Fruit fly (Drosophila melanogaster) whole organism, embryonic: Measurements from ENCODE around the gene scpr-A.
A peak's percentile ranks its signal among the peaks of the same experiment; 100 is the strongest.

Experiments used
- CG10267 ChIP-seq: fragments of 200-800 bp; sonication (Bioruptor generic); optimal IDR thresholded peaks from 2 replicates; lab custom pipeline; 2018; ENCODE audit warnings: missing biosample characterization, mild to moderate bottlenecking, missing genetic modification characterization, moderate library complexity
- CG12104 ChIP-seq: fragments of 200-800 bp; sonication (Bioruptor generic); optimal IDR thresholded peaks from 3 replicates; lab custom pipeline; 2016; ENCODE audit warnings: missing biosample characterization, missing genetic modification characterization
- CG12744 ChIP-seq: fragments of 200-800 bp; sonication (Bioruptor generic); optimal IDR thresholded peaks from 2 replicates; lab custom pipeline; 2016; ENCODE audit warnings: missing biosample characterization, missing genetic modification characterization
- CG12769 ChIP-seq: fragments of 200-800 bp; sonication (Bioruptor generic); optimal IDR thresholded peaks from 2 replicates; lab custom pipeline; 2019; ENCODE audit warnings: missing biosample characterization, mild to moderate bottlenecking, missing genetic modification characterization, moderate library complexity
- CG13775 ChIP-seq: fragments of 200-800 bp; sonication (Bioruptor generic); optimal IDR thresholded peaks from 3 replicates; lab custom pipeline; 2017; ENCODE audit warnings: missing biosample characterization, mild to moderate bottlenecking, missing genetic modification characterization
- CG15011 ChIP-seq: fragments of 200-800 bp; sonication (Bioruptor generic); optimal IDR thresholded peaks from 3 replicates; lab custom pipeline; 2018; ENCODE audit warnings: missing biosample characterization, mild to moderate bottlenecking, missing genetic modification characterization
- CG15073 ChIP-seq: fragments of 200-800 bp; sonication (Bioruptor generic); optimal IDR thresholded peaks from 2 replicates; lab custom pipeline; 2016; ENCODE audit warnings: missing biosample characterization, missing genetic modification characterization
- CG2678 ChIP-seq: fragments of 200-800 bp; sonication (Bioruptor generic); optimal IDR thresholded peaks from 3 replicates; lab custom pipeline; 2019; ENCODE audit warnings: missing biosample characterization, mild to moderate bottlenecking, missing genetic modification characterization, moderate library complexity
- CG30020 ChIP-seq: fragments of 200-800 bp; optimal IDR thresholded peaks from 2 replicates; lab custom pipeline; 2019; ENCODE audit warnings: missing biosample characterization, mild to moderate bottlenecking, missing genetic modification characterization, moderate library complexity
- CG42726 ChIP-seq: fragments of 200-800 bp; sonication (Bioruptor generic); IDR thresholded peaks from 2 replicates; pipeline ENCODE4 v1.3.6; 2022; ENCODE audit warnings: missing biosample characterization, missing genetic modification characterization; ENCODE audit not compliant: partially characterized antibody
- CG4820 ChIP-seq: fragments of 200-800 bp; sonication (Bioruptor generic); optimal IDR thresholded peaks from 3 replicates; lab custom pipeline; 2016; ENCODE audit warnings: missing biosample characterization, missing genetic modification characterization
- CG4854 ChIP-seq: fragments of 200-800 bp; sonication (Bioruptor generic); optimal IDR thresholded peaks from 2 replicates; lab custom pipeline; 2016; ENCODE audit warnings: missing biosample characterization, missing genetic modification characterization, inconsistent platforms
- CG5180 ChIP-seq: fragments of 200-800 bp; sonication (Bioruptor generic); optimal IDR thresholded peaks from 3 replicates; lab custom pipeline; 2017; ENCODE audit warnings: missing biosample characterization, missing genetic modification characterization, mild to moderate bottlenecking, moderate library complexity, missing genetic modification reagents
- CG6654 ChIP-seq: fragments of 200-800 bp; sonication (Bioruptor generic); optimal IDR thresholded peaks from 2 replicates; lab custom pipeline; 2017; ENCODE audit warnings: missing biosample characterization, mild to moderate bottlenecking, missing genetic modification characterization
- CG6813 ChIP-seq: fragments of 200-800 bp; sonication (Bioruptor generic); optimal IDR thresholded peaks from 2 replicates; lab custom pipeline; 2017; ENCODE audit warnings: missing biosample characterization, missing genetic modification characterization, mild to moderate bottlenecking, moderate library complexity, missing genetic modification reagents
- CG7786 ChIP-seq: fragments of 200-800 bp; sonication (Bioruptor generic); optimal IDR thresholded peaks from 2 replicates; lab custom pipeline; 2016; ENCODE audit warnings: missing biosample characterization, missing genetic modification characterization
- CG7928 ChIP-seq: fragments of 200-800 bp; sonication (Bioruptor generic); optimal IDR thresholded peaks from 2 replicates; lab custom pipeline; 2017; ENCODE audit warnings: missing biosample characterization, mild to moderate bottlenecking, missing genetic modification characterization
- CG8281 ChIP-seq: fragments of 200-800 bp; sonication (Bioruptor generic); optimal IDR thresholded peaks from 2 replicates; lab custom pipeline; 2018; ENCODE audit warnings: missing biosample characterization, mild to moderate bottlenecking, missing genetic modification characterization, moderate library complexity
- CG9609 ChIP-seq: fragments of 200-800 bp; sonication (Bioruptor generic); optimal IDR thresholded peaks from 3 replicates; lab custom pipeline; 2016; ENCODE audit warnings: missing biosample characterization, missing genetic modification characterization
- CG9876 ChIP-seq: fragments of 200-800 bp; sonication (Bioruptor generic); optimal IDR thresholded peaks from 2 replicates; lab custom pipeline; 2016; ENCODE audit warnings: missing biosample characterization, missing genetic modification characterization
- Elba2 ChIP-seq: fragments of 200-800 bp; sonication (Bioruptor generic); optimal IDR thresholded peaks from 3 replicates; lab custom pipeline; 2016; ENCODE audit warnings: missing biosample characterization, missing genetic modification characterization
- HLH4C ChIP-seq: fragments of 200-800 bp; sonication (Bioruptor generic); IDR thresholded peaks from 3 replicates; pipeline ENCODE4 v1.3.6; 2022; ENCODE audit warnings: missing biosample characterization, missing genetic modification characterization; ENCODE audit not compliant: partially characterized antibody
- Hmx ChIP-seq: fragments of 200-800 bp; sonication (Bioruptor generic); optimal IDR thresholded peaks from 2 replicates; lab custom pipeline; 2016; ENCODE audit warnings: missing biosample characterization, missing genetic modification characterization
- Hr39 ChIP-seq: fragments of >200 bp; optimal IDR thresholded peaks from 2 replicates; lab custom pipeline; 2017
- MESR4 ChIP-seq: fragments of 200-800 bp; sonication (Bioruptor generic); optimal IDR thresholded peaks from 2 replicates; lab custom pipeline; 2018; ENCODE audit warnings: missing biosample characterization, mild to moderate bottlenecking, missing genetic modification characterization, moderate library complexity
- MTF-1 ChIP-seq: fragments of 200-800 bp; sonication (Bioruptor generic); optimal IDR thresholded peaks from 2 replicates; lab custom pipeline; 2018; ENCODE audit warnings: missing biosample characterization, mild to moderate bottlenecking, missing genetic modification characterization, borderline replicate concordance
- NC2α ChIP-seq: fragments of 200-800 bp; sonication (Bioruptor generic); optimal IDR thresholded peaks from 2 replicates; lab custom pipeline; 2016; ENCODE audit warnings: missing biosample characterization, missing genetic modification characterization
- NK7.1 ChIP-seq: fragments of 200-800 bp; sonication (Bioruptor generic); optimal IDR thresholded peaks from 3 replicates; lab custom pipeline; 2016; ENCODE audit warnings: missing biosample characterization, missing genetic modification characterization
- Neu2 ChIP-seq: fragments of 200-800 bp; sonication (Bioruptor generic); optimal IDR thresholded peaks from 3 replicates; lab custom pipeline; 2016; ENCODE audit warnings: missing biosample characterization, missing genetic modification characterization, borderline replicate concordance
- Xrp1 ChIP-seq: fragments of 200-800 bp; sonication (Bioruptor generic); IDR thresholded peaks from 2 replicates; pipeline ENCODE4 v1.3.6; 2022; ENCODE audit warnings: missing biosample characterization, missing genetic modification characterization
- ato ChIP-seq: fragments of 200-800 bp; sonication (Bioruptor generic); IDR thresholded peaks from 2 replicates; pipeline ENCODE4 v1.3.6; 2022; ENCODE audit warnings: missing biosample characterization, missing genetic modification characterization; ENCODE audit not compliant: partially characterized antibody
- az2 ChIP-seq: fragments of 200-800 bp; sonication (Bioruptor generic); optimal IDR thresholded peaks from 3 replicates; lab custom pipeline; 2016; ENCODE audit warnings: missing biosample characterization, missing genetic modification characterization
- bcd ChIP-seq: fragments of 200-800 bp; sonication (Bioruptor generic); optimal IDR thresholded peaks from 2 replicates; lab custom pipeline; 2017; ENCODE audit warnings: missing biosample characterization, mild to moderate bottlenecking, missing genetic modification characterization
- bigmax ChIP-seq: fragments of 200-800 bp; sonication (Bioruptor generic); optimal IDR thresholded peaks from 2 replicates; lab custom pipeline; 2018; ENCODE audit warnings: missing biosample characterization, mild to moderate bottlenecking, missing genetic modification characterization
- caup ChIP-seq: fragments of 200-800 bp; sonication (Bioruptor generic); optimal IDR thresholded peaks from 3 replicates; lab custom pipeline; 2017; ENCODE audit warnings: missing biosample characterization, mild to moderate bottlenecking, missing genetic modification characterization, moderate library complexity; ENCODE audit not compliant: severe bottlenecking
- exex ChIP-seq: fragments of 200-800 bp; sonication (Bioruptor generic); optimal IDR thresholded peaks from 4 replicates; lab custom pipeline; 2018; ENCODE audit warnings: missing biosample characterization, mild to moderate bottlenecking, missing genetic modification characterization, moderate library complexity
- gce ChIP-seq: fragments of 200-800 bp; sonication (Bioruptor generic); IDR thresholded peaks from 3 replicates; pipeline ENCODE4 v1.3.6; 2022; ENCODE audit warnings: missing biosample characterization, missing genetic modification characterization
- grn ChIP-seq: fragments of 200-800 bp; sonication (Bioruptor generic); optimal IDR thresholded peaks from 3 replicates; lab custom pipeline; 2017; ENCODE audit warnings: missing biosample characterization, missing genetic modification characterization
- gro ChIP-seq: fragments of 200-800 bp; sonication (Bioruptor generic); optimal IDR thresholded peaks from 2 replicates; lab custom pipeline; 2016; ENCODE audit warnings: missing biosample characterization, missing genetic modification characterization
- gsb ChIP-seq: fragments of 200-800 bp; sonication (Bioruptor generic); IDR thresholded peaks from 2 replicates; pipeline ENCODE4 v1.3.6; 2022; ENCODE audit warnings: missing biosample characterization, missing genetic modification characterization
- gsb-n ChIP-seq: fragments of 200-800 bp; sonication (Bioruptor generic); optimal IDR thresholded peaks from 3 replicates; lab custom pipeline; 2018; ENCODE audit warnings: missing biosample characterization, mild to moderate bottlenecking, missing genetic modification characterization
- gt ChIP-seq: fragments of 200-800 bp; sonication (Bioruptor generic); IDR thresholded peaks from 2 replicates; pipeline ENCODE4 v1.3.6; 2022; ENCODE audit warnings: missing biosample characterization, missing genetic modification characterization
- h ChIP-seq: fragments of >200 bp; optimal IDR thresholded peaks from 2 replicates; lab custom pipeline; 2017
- ind ChIP-seq: fragments of 200-800 bp; sonication (Bioruptor generic); optimal IDR thresholded peaks from 3 replicates; lab custom pipeline; 2016; ENCODE audit warnings: missing biosample characterization, missing genetic modification characterization
- jumu ChIP-seq: fragments of 200-800 bp; sonication (Bioruptor generic); optimal IDR thresholded peaks from 3 replicates; lab custom pipeline; 2016; ENCODE audit warnings: missing biosample characterization, missing genetic modification characterization
- lilli ChIP-seq: fragments of 200-800 bp; sonication (Bioruptor generic); optimal IDR thresholded peaks from 3 replicates; lab custom pipeline; 2016; ENCODE audit warnings: missing biosample characterization, missing genetic modification characterization
- sens-2 ChIP-seq: fragments of 200-800 bp; sonication (Bioruptor generic); IDR thresholded peaks from 2 replicates; pipeline ENCODE4 v1.3.6; 2022; ENCODE audit warnings: missing biosample characterization, missing genetic modification characterization
- unpg ChIP-seq: fragments of 200-800 bp; sonication (Bioruptor generic); optimal IDR thresholded peaks from 3 replicates; lab custom pipeline; 2018; ENCODE audit warnings: missing biosample characterization, mild to moderate bottlenecking, missing genetic modification characterization, moderate library complexity
- z ChIP-seq: fragments of 200-800 bp; sonication (Bioruptor generic); IDR thresholded peaks from 3 replicates; pipeline ENCODE4 v1.3.6; 2022; ENCODE audit warnings: missing biosample characterization, missing genetic modification characterization
- zfh1 ChIP-seq: fragments of 200-800 bp; sonication (Bioruptor generic); IDR thresholded peaks from 3 replicates; pipeline ENCODE4 v1.3.6; 2022; ENCODE audit warnings: missing biosample characterization, missing genetic modification characterization

Gene scpr-A

dm6 chr3R:11211291-11212061, 29.5 kb upstream of the scpr-A start:
- TF ChIP-seq Hr39 (lab: Kevin White, UChicago), result no peak
- TF ChIP-seq CG4820 (GFP tag; lab: Kevin White, UChicago), result peak; percentile 83
- TF ChIP-seq CG10267 (tag; lab: Kevin White, UChicago), result peak; percentile 53
- peak; percentile 49 for TF ChIP-seq exex (tag; lab: Kevin White, UChicago)
- TF ChIP-seq jumu (GFP tag; lab: Kevin White, UChicago), result peak; percentile 61
- TF ChIP-seq h, result no peak
- TF ChIP-seq MTF-1 (GFP tag; lab: Kevin White, UChicago), result no peak
- TF ChIP-seq CG6654, result peak; percentile 19
- TF ChIP-seq CG2678, result peak; percentile 76
- peak; percentile 9 for TF ChIP-seq CG8281 (tag; lab: Kevin White, UChicago)
- peak; percentile 77 for TF ChIP-seq Xrp1 (GFP tag; lab: Robert Waterston, UW)
- peak; percentile 33; the same call in 1 of the 2 replicates for TF ChIP-seq gt
- TF ChIP-seq NC2α (GFP tag; lab: Kevin White, UChicago), result peak; percentile 37
- no peak for TF ChIP-seq Hmx
- TF ChIP-seq caup (GFP tag; lab: Kevin White, UChicago), result peak; percentile 56
- TF ChIP-seq CG5180 (GFP tag; lab: Kevin White, UChicago), result peak; percentile 56
- peak; percentile 48 for TF ChIP-seq CG9876 (GFP tag; lab: Kevin White, UChicago)
- no peak for TF ChIP-seq gsb (GFP tag; lab: Robert Waterston, UW)
- no peak for TF ChIP-seq CG15011 (GFP tag; lab: Kevin White, UChicago)
- peak; percentile 67 for TF ChIP-seq CG4854 (GFP tag; lab: Kevin White, UChicago)
- peak; percentile 75 for TF ChIP-seq az2
- TF ChIP-seq lilli (GFP tag; lab: Kevin White, UChicago), result peak; percentile 90
- peak; percentile 64 for TF ChIP-seq CG12744 (GFP tag; lab: Kevin White, UChicago)
- TF ChIP-seq CG9609 (GFP tag; lab: Kevin White, UChicago), result peak; percentile 62
- TF ChIP-seq MESR4 (GFP tag; lab: Kevin White, UChicago), result peak; percentile 57
- TF ChIP-seq CG30020 (tag; lab: Kevin White, UChicago), result peak; percentile 10
- TF ChIP-seq Neu2 (GFP tag; lab: Kevin White, UChicago), result no peak
- no peak for TF ChIP-seq z (GFP tag; lab: Robert Waterston, UW)
- no peak for TF ChIP-seq ato
- TF ChIP-seq CG15073 (GFP tag; lab: Kevin White, UChicago), result no peak
- no peak for TF ChIP-seq gce (GFP tag; lab: Robert Waterston, UW)
- peak; percentile 53 for TF ChIP-seq CG13775 (GFP tag; lab: Kevin White, UChicago)
- TF ChIP-seq zfh1 (GFP tag; lab: Robert Waterston, UW), result peak; percentile 82
- TF ChIP-seq CG6813 (GFP tag; lab: Kevin White, UChicago), result no peak
- TF ChIP-seq CG12104, result no peak
- TF ChIP-seq CG12769 (tag; lab: Kevin White, UChicago), result peak; percentile 94
- TF ChIP-seq NK7.1 (GFP tag; lab: Kevin White, UChicago), result peak; percentile 35
- TF ChIP-seq bcd (GFP tag; lab: Kevin White, UChicago), result peak; percentile 62
- no peak for TF ChIP-seq Elba2
- TF ChIP-seq grn (GFP tag; lab: Kevin White, UChicago), result no peak
- TF ChIP-seq ind, result peak; percentile 83
- TF ChIP-seq CG42726 (GFP tag; lab: Robert Waterston, UW), result no peak
- no peak; the same call in 1 of the 2 replicates for TF ChIP-seq sens-2 (GFP tag; lab: Robert Waterston, UW)
- TF ChIP-seq unpg, result peak; percentile 65
- 0 out of 3 replicates have a peak, but pooled peaks have one; percentile 24 for TF ChIP-seq HLH4C (GFP tag; lab: Robert Waterston, UW)
- peak; percentile 70 for TF ChIP-seq gro (GFP tag; lab: Kevin White, UChicago)
- peak; percentile 99 for TF ChIP-seq bigmax (GFP tag; lab: Kevin White, UChicago)
- TF ChIP-seq CG7928 (GFP tag; lab: Kevin White, UChicago), result no peak
- peak; percentile 70 for TF ChIP-seq CG7786
- peak; percentile 45 for TF ChIP-seq gsb-n (tag; lab: Kevin White, UChicago)
